Fruit fly (Drosophila melanogaster): ENCODE results near the gene Cmpk.
A peak's percentile ranks its signal among the peaks of the same experiment; 100 is the strongest.

Cmpk gene

dm6 chr3R:26017771-26018731, 37.2 kb downstream of the Cmpk start (continued):
- TF ChIP-seq Dek (tag; optimal IDR thresholded peaks at IDR 0.05): peak; percentile 36
- no peak for TF ChIP-seq CG7987 (GFP tag; optimal IDR thresholded peaks at IDR 0.05)
- peak; percentile 39; the same call in 1 of the 2 replicates for TF ChIP-seq ro (GFP tag; IDR thresholded peaks at IDR 0.05)
- TF ChIP-seq tio (GFP tag; optimal IDR thresholded peaks at IDR 0.05): peak; percentile 79
- TF ChIP-seq abd-A (tag; optimal IDR thresholded peaks at IDR 0.05): no peak
- TF ChIP-seq CG1602 (GFP tag; optimal IDR thresholded peaks at IDR 0.05): peak; percentile 82
- TF ChIP-seq gcm2 (GFP tag; optimal IDR thresholded peaks at IDR 0.05): no peak
- TF ChIP-seq fu2 (GFP tag; optimal IDR thresholded peaks at IDR 0.05): no peak
- TF ChIP-seq CG13775 (GFP tag; optimal IDR thresholded peaks at IDR 0.05): peak; percentile 88
- TF ChIP-seq Lhr (GFP tag; optimal IDR thresholded peaks at IDR 0.05): peak; percentile 79
- no peak for TF ChIP-seq Lim3 (GFP tag; IDR thresholded peaks at IDR 0.05)
- TF ChIP-seq Nf-YA (GFP tag; IDR thresholded peaks at IDR 0.05): no peak
- TF ChIP-seq so (GFP tag; IDR thresholded peaks at IDR 0.05): peak; percentile 71; the same call in 2 of the 3 replicates
- peak; percentile 47 for TF ChIP-seq CG12942 (GFP tag; optimal IDR thresholded peaks at IDR 0.05)
- no peak for TF ChIP-seq CG14860 (GFP tag; IDR thresholded peaks at IDR 0.05; ENCODE audit: partially characterized antibody)
- TF ChIP-seq CTCF (GFP tag; optimal IDR thresholded peaks at IDR 0.05): no peak
- TF ChIP-seq disco-r (GFP tag; optimal IDR thresholded peaks at IDR 0.05): no peak
- peak; percentile 95 for TF ChIP-seq zen (tag; optimal IDR thresholded peaks at IDR 0.05)
- peak; percentile 87 for TF ChIP-seq pros (GFP tag; optimal IDR thresholded peaks at IDR 0.05)
- TF ChIP-seq tll (GFP tag; optimal IDR thresholded peaks at IDR 0.05): peak in 1 of 2 experiments; percentile 91
- no peak for TF ChIP-seq hkb (optimal IDR thresholded peaks at IDR 0.05)
- TF ChIP-seq hkb (GFP tag; IDR thresholded peaks at IDR 0.05): peak; percentile 26; the same call in 1 of the 2 replicates
- TF ChIP-seq CG10462 (GFP tag; optimal IDR thresholded peaks at IDR 0.05): peak; percentile 72
- TF ChIP-seq CG6813 (GFP tag; optimal IDR thresholded peaks at IDR 0.05): peak; percentile 78
- 0 out of 3 replicates have a peak, but pooled peaks have one; percentile 29 for TF ChIP-seq ken (GFP tag; IDR thresholded peaks at IDR 0.05)
- TF ChIP-seq NC2β (GFP tag; optimal IDR thresholded peaks at IDR 0.05): no peak
- no peak for TF ChIP-seq sna (GFP tag; IDR thresholded peaks at IDR 0.05; ENCODE audit: partially characterized antibody)
- 0 out of 2 replicates have a peak, but pooled peaks have one; percentile 61 for TF ChIP-seq dan (GFP tag; IDR thresholded peaks at IDR 0.05)
- TF ChIP-seq chif (GFP tag; optimal IDR thresholded peaks at IDR 0.05): peak in 1 of 2 experiments; percentile 33
- peak; percentile 98 for TF ChIP-seq CG18262 (tag; optimal IDR thresholded peaks at IDR 0.05)
- no peak for TF ChIP-seq Atf-2 (GFP tag; optimal IDR thresholded peaks at IDR 0.05)
- TF ChIP-seq CrebB (tag; optimal IDR thresholded peaks at IDR 0.05): peak; percentile 48
- peak; percentile 30 for TF ChIP-seq CG12155 (GFP tag; optimal IDR thresholded peaks at IDR 0.05)
- TF ChIP-seq Deaf1 (tag; optimal IDR thresholded peaks at IDR 0.05): no peak
- no peak for TF ChIP-seq slbo (GFP tag; IDR thresholded peaks at IDR 0.05)
- no peak for TF ChIP-seq eyg (GFP tag; optimal IDR thresholded peaks at IDR 0.05)
- TF ChIP-seq pita (GFP tag; optimal IDR thresholded peaks at IDR 0.05): no peak
- no peak for TF ChIP-seq cad (GFP tag; optimal IDR thresholded peaks at IDR 0.05)
- peak; percentile 82 for TF ChIP-seq twi (tag; optimal IDR thresholded peaks at IDR 0.05)
- TF ChIP-seq sima (GFP tag; optimal IDR thresholded peaks at IDR 0.05): no peak
- TF ChIP-seq MBD-R2 (GFP tag; IDR thresholded peaks at IDR 0.05): no peak
- peak; percentile 4 for TF ChIP-seq CG31388 (GFP tag; optimal IDR thresholded peaks at IDR 0.05)
- TF ChIP-seq Mes4 (GFP tag; optimal IDR thresholded peaks at IDR 0.05): no peak
- TF ChIP-seq wek (GFP tag; optimal IDR thresholded peaks at IDR 0.05): no peak
- no peak for TF ChIP-seq CG6272 (GFP tag; IDR thresholded peaks at IDR 0.05)
- TF ChIP-seq emc (GFP tag; optimal IDR thresholded peaks at IDR 0.05): no peak
- peak; percentile 31; the same call in 1 of the 2 replicates for TF ChIP-seq CG7372 (GFP tag; IDR thresholded peaks at IDR 0.05)
- no peak for TF ChIP-seq CG16813 (GFP tag; IDR thresholded peaks at IDR 0.05; ENCODE audit: partially characterized antibody)
- no peak for TF ChIP-seq cg (GFP tag; optimal IDR thresholded peaks at IDR 0.05)

Data from whole organism, embryonic.